Worm (Caenorhabditis elegans): ENCODE results near the gene usp-4.

DNA sequence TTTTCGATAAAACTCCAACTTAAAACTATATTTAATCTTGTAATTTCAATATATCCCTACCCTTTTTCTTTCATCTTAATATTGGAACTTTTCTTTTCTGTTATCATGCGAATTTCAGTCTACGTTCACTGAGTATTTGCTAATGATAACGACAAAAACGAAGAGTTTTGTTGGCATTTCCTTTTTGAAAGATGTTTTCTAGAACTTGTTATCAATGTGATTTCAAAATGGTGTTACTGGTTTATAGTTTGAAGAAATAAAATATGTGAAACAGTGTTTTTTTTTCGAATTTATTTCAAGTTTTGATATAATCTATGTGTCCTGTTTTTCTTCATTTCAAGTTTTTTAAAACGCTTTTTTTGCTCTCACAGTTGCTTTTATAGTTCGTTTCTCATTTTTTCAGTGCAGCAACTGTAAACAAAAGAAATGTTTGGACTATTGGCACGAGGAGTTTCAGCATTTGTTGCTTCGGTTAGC is 13.3 kb downstream of the usp-4 start, which contains the start of gene anat-1:
- TF ChIP-seq T22C8.4 (GFP tag; IDR thresholded peaks at IDR 0.05) (no peak), tab-1 (GFP tag; IDR thresholded peaks at IDR 0.05) (no peak), ztf-29 (GFP tag; IDR thresholded peaks at IDR 0.05) (no peak), ref-1 (GFP tag; conservative IDR thresholded peaks at IDR 0.05) (no peak), flt-1 (GFP tag; IDR thresholded peaks at IDR 0.05) (no peak), ztf-23 (GFP tag; IDR thresholded peaks at IDR 0.05) (no peak), klf-2 (GFP tag; conservative IDR thresholded peaks at IDR 0.05) (no peak), med-1 (GFP tag; optimal IDR thresholded peaks at IDR 0.05; ENCODE audit: insufficient read depth) (no peak)
